Worm (Caenorhabditis elegans) whole organism, L3 larva: Measurements from ENCODE around the gene F40B5.2.

Source experiments
- ceh-82 ChIP-seq: fragments of 150-350 bp; optimal IDR thresholded peaks from 2 replicates; lab custom pipeline; 2014; ENCODE audit warnings: missing biosample characterization, missing genetic modification characterization
- daf-12 ChIP-seq: fragments of 150-350 bp; optimal IDR thresholded peaks from 2 replicates; lab custom pipeline; 2014; ENCODE audit warnings: missing biosample characterization, missing genetic modification reagents, missing genetic modification characterization
- egl-27 ChIP-seq: sonication (generic microtip); optimal IDR thresholded peaks from 4 replicates; lab custom pipeline; 2017; ENCODE audit warnings: missing biosample characterization, missing genetic modification reagents, missing genetic modification characterization
- fkh-10 ChIP-seq: sonication (generic microtip); optimal IDR thresholded peaks from 2 replicates; lab custom pipeline; 2017; ENCODE audit warnings: missing biosample characterization, missing genetic modification reagents, missing genetic modification characterization
- hmg-11 ChIP-seq: sonication (generic microtip); optimal IDR thresholded peaks from 2 replicates; lab custom pipeline; 2016; ENCODE audit warnings: missing genetic modification characterization, missing compliant biosample characterization
- lin-15B ChIP-seq: fragments of 150-350 bp; optimal IDR thresholded peaks from 2 replicates; lab custom pipeline; 2014; ENCODE audit warnings: missing biosample characterization, missing genetic modification characterization
- mdl-1 ChIP-seq: fragments of 150-350 bp; optimal IDR thresholded peaks from 2 replicates; lab custom pipeline; 2014; ENCODE audit warnings: missing biosample characterization, missing genetic modification characterization
- mml-1 ChIP-seq: fragments of 150-350 bp; sonication (generic microtip); optimal IDR thresholded peaks from 3 replicates; lab custom pipeline; 2014; ENCODE audit warnings: missing biosample characterization, missing genetic modification characterization
- nhr-28 ChIP-seq: fragments of 150-350 bp; optimal IDR thresholded peaks from 2 replicates; lab custom pipeline; 2014; ENCODE audit warnings: missing biosample characterization, missing genetic modification characterization
- pha-4 ChIP-seq: fragments of 150-350 bp; optimal IDR thresholded peaks from 2 replicates; lab custom pipeline; 2014; ENCODE audit warnings: missing biosample characterization, missing genetic modification reagents, missing genetic modification characterization
- snpc-4 ChIP-seq: fragments of 150-350 bp; optimal IDR thresholded peaks from 2 replicates; lab custom pipeline; 2014; ENCODE audit warnings: missing biosample characterization, missing genetic modification characterization
- ztf-4 ChIP-seq: fragments of 150-350 bp; optimal IDR thresholded peaks from 2 replicates; lab custom pipeline; 2014; ENCODE audit warnings: missing biosample characterization, missing genetic modification characterization

ce11 chrX:8384642-8385181, 17.1 kb downstream of the F40B5.2 start, which contains the start of gene F41D9.2:
- TF ChIP-seq pha-4 (tag; lab: Kevin White, UChicago) = no peak
- TF ChIP-seq mml-1 = no peak
- TF ChIP-seq snpc-4 = no peak
- no peak for TF ChIP-seq ceh-82 (tag; lab: Kevin White, UChicago)
- no peak for TF ChIP-seq daf-12 (tag; lab: Kevin White, UChicago)
- TF ChIP-seq lin-15B (tag; lab: Kevin White, UChicago) = no peak
- no peak for TF ChIP-seq mdl-1
- TF ChIP-seq ztf-4 (tag; lab: Kevin White, UChicago) = no peak
- no peak for TF ChIP-seq egl-27
- no peak for TF ChIP-seq nhr-28 (tag; lab: Kevin White, UChicago)
- no peak for TF ChIP-seq hmg-11 (tag; lab: Kevin White, UChicago)
- no peak for TF ChIP-seq fkh-10 (GFP tag; lab: Kevin White, UChicago)
